Fruit fly (Drosophila melanogaster): ENCODE measurements around the gene CG15020.

CG15020 gene

DNA sequence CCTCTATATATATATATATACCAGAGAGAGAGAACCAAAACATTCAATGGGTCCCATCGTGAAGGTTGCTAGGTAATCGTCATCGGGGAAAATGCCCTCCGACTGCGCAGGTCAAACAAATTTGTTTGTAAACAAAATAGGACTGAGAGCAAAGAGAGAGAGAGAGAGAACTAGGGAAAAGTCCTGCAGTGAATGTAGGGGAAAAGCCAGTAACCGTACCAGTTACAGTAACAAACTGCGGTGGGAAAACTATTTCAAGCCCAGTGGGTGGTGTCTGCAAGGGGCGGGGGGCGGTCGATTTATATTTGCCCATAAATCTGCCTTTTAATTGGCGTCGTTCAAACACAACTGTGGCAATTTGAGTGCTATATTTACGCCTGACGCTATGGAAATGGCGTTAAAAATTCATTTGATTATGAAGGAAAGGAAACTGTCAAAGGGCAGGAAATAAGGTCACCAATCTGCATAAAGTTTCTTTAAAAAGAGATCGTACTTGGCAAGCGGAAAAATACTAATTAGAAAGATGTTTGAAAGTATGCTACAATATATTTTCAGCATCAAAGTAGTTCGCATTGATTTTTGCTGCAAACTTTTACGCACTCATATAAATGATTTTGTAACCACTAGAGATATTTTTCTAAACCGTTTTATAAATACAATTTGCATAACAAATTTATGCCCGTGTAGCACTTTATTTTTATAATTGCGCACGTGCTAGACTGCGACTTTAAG is 11.4 kb upstream of the CG15020 start (continued):
- TF ChIP-seq wek (GFP tag; optimal IDR thresholded peaks at IDR 0.05) (no peak), CG1603 (tag; optimal IDR thresholded peaks at IDR 0.05) (no peak), CG15479 (GFP tag; optimal IDR thresholded peaks at IDR 0.05) (no peak), Ets97D (GFP tag; optimal IDR thresholded peaks at IDR 0.05) (no peak), Doc2 (GFP tag; IDR thresholded peaks at IDR 0.05) (no peak), CG30020 (tag; optimal IDR thresholded peaks at IDR 0.05) (no peak), CG9727 (GFP tag; optimal IDR thresholded peaks at IDR 0.05) (no peak), CG8290 (GFP tag; optimal IDR thresholded peaks at IDR 0.05) (peak; percentile 98), CG8290 (tag; optimal IDR thresholded peaks at IDR 0.05) (peak; percentile 48 to 96), Hr39 (optimal IDR thresholded peaks at IDR 0.05) (no peak), MBD-R2 (GFP tag; IDR thresholded peaks at IDR 0.05) (no peak), Hand (GFP tag; optimal IDR thresholded peaks at IDR 0.05) (peak; percentile 1), crp (GFP tag; optimal IDR thresholded peaks at IDR 0.05) (no peak), CG10209 (GFP tag; optimal IDR thresholded peaks at IDR 0.05) (no peak), phol (tag; optimal IDR thresholded peaks at IDR 0.05) (no peak), CG17186 (GFP tag; optimal IDR thresholded peaks at IDR 0.05) (no peak), CG17612 (GFP tag; IDR thresholded peaks at IDR 0.05) (peak; percentile 99), fru (optimal IDR thresholded peaks at IDR 0.05) (no peak), pros (GFP tag; optimal IDR thresholded peaks at IDR 0.05) (no peak), ERR (GFP tag; optimal IDR thresholded peaks at IDR 0.05) (no peak), her (GFP tag; optimal IDR thresholded peaks at IDR 0.05) (no peak), exex (tag; optimal IDR thresholded peaks at IDR 0.05) (no peak), eve (GFP tag; optimal IDR thresholded peaks at IDR 0.05) (peak in 1 of 2 experiments; percentile 26), odd (GFP tag; optimal IDR thresholded peaks at IDR 0.05) (no peak), Hsf (GFP tag; optimal IDR thresholded peaks at IDR 0.05) (no peak), CG4617 (GFP tag; optimal IDR thresholded peaks at IDR 0.05; ENCODE audit: borderline replicate concordance) (no peak), Camta (GFP tag; optimal IDR thresholded peaks at IDR 0.05) (no peak), E2f1 (GFP tag; IDR thresholded peaks at IDR 0.05) (no peak), CG15696 (tag; optimal IDR thresholded peaks at IDR 0.05) (no peak), Atf3 (GFP tag; optimal IDR thresholded peaks at IDR 0.05) (no peak), lbe (GFP tag; optimal IDR thresholded peaks at IDR 0.05) (no peak), Dref (GFP tag; IDR thresholded peaks at IDR 0.05) (no peak), CG17359 (tag; optimal IDR thresholded peaks at IDR 0.05) (no peak), abd-A (tag; optimal IDR thresholded peaks at IDR 0.05) (peak; percentile 63), Fer1 (GFP tag; optimal IDR thresholded peaks at IDR 0.05) (no peak), oc (tag; optimal IDR thresholded peaks at IDR 0.05) (no peak)

DNA sequence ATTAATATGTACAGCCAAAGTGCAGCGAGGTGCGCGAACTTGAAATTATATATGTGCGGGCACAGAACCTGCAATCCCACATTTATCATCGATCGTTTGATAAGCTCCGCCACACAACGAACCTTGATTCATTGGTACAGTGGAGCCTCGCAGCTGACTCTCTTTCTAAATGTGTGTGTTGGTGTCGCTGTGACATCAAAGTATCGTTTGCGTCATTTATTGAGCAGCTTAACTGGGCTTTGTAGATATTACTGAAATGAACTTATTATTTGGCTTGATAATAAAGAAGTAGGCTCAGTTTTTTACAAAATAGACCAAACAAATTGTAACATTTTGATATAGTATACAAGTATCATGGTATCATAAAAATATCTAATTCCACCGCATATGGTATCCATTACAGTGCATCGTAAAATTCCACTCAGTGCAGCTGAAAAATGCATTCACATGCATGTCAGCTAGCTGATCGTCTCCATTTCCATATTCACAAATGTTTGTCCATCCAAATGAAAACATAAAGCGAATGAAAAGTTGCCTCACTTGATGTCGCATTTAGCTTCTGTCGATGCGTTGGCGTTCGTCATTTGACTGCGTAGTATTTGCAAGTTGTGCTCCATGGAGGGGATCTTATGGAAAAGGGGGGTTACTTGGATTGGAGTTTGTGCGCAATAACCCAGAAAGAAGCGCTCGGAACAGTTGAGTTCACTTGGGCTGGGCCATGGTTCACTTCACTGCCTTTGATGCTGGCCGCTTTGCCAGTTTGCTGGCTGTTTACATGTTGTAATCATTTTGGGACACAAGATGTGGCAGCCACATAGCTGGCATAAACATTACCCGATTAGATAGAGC is 10.2 kb upstream of the CG15020 start:
- TF ChIP-seq row (GFP tag; IDR thresholded peaks at IDR 0.05) (peak; percentile 25; the same call in 1 of the 3 replicates), CG15269 (tag; optimal IDR thresholded peaks at IDR 0.05) (no peak), CG15011 (GFP tag; optimal IDR thresholded peaks at IDR 0.05) (no peak), CG4424 (GFP tag; optimal IDR thresholded peaks at IDR 0.05) (no peak), pnt (GFP tag; optimal IDR thresholded peaks at IDR 0.05) (no peak), ftz-f1 (GFP tag; optimal IDR thresholded peaks at IDR 0.05) (no peak), Ada2b (GFP tag; IDR thresholded peaks at IDR 0.05) (0 out of 2 replicates have a peak, but pooled peaks have one; percentile 3), jigr1 (GFP tag; IDR thresholded peaks at IDR 0.05) (no peak), CG6175 (GFP tag; IDR thresholded peaks at IDR 0.05) (peak; percentile 72; the same call in 2 of the 3 replicates), Sox102F (GFP tag; optimal IDR thresholded peaks at IDR 0.05) (peak; percentile 13), org-1 (GFP tag; optimal IDR thresholded peaks at IDR 0.05) (no peak), ems (GFP tag; optimal IDR thresholded peaks at IDR 0.05) (no peak), caup (GFP tag; optimal IDR thresholded peaks at IDR 0.05; ENCODE audit: severe bottlenecking) (peak; percentile 8), CG2889 (GFP tag; IDR thresholded peaks at IDR 0.05) (no peak), B-H1 (GFP tag; IDR thresholded peaks at IDR 0.05) (no peak), oc (tag; optimal IDR thresholded peaks at IDR 0.05) (peak; percentile 3)

Measured in whole organism, embryonic.